Fruit fly (Drosophila melanogaster): ENCODE measurements around the gene eIF1A.

eIF1A gene

dm6 chr3R:18242089-18242955, 32.1 kb upstream of the eIF1A start, which contains the start of the genes CG7156 and 14-3-3epsilon (continued):
- TF ChIP-seq sisA (GFP tag; IDR thresholded peaks at IDR 0.05) (no peak), Lhr (GFP tag; optimal IDR thresholded peaks at IDR 0.05) (peak; percentile 92), CG1647 (GFP tag; optimal IDR thresholded peaks at IDR 0.05) (no peak), CG10462 (GFP tag; optimal IDR thresholded peaks at IDR 0.05) (peak; percentile 11), CG10366 (GFP tag; IDR thresholded peaks at IDR 0.05) (peak; percentile 32; the same call in 1 of the 2 replicates), Eip74EF (GFP tag; optimal IDR thresholded peaks at IDR 0.05) (peak in 1 of 2 experiments; percentile 22), CG12391 (tag; optimal IDR thresholded peaks at IDR 0.05) (peak; percentile 77), slp2 (GFP tag; optimal IDR thresholded peaks at IDR 0.05) (no peak), Ada2b (GFP tag; IDR thresholded peaks at IDR 0.05) (no peak), CG1024 (GFP tag; IDR thresholded peaks at IDR 0.05) (no peak), ranshi (GFP tag; IDR thresholded peaks at IDR 0.05) (peak; percentile 50; the same call in 1 of the 2 replicates), CG13624 (GFP tag; optimal IDR thresholded peaks at IDR 0.05) (peak; percentile 9), croc (GFP tag; conservative IDR thresholded peaks at IDR 0.05) (no peak), bcd (GFP tag; optimal IDR thresholded peaks at IDR 0.05) (peak; percentile 20), scrt (GFP tag; optimal IDR thresholded peaks at IDR 0.05) (peak; percentile 10), tgo (GFP tag; IDR thresholded peaks at IDR 0.05) (peak; percentile 22; the same call in 1 of the 3 replicates), trh (GFP tag; optimal IDR thresholded peaks at IDR 0.05) (no peak), Stat92E (GFP tag; optimal IDR thresholded peaks at IDR 0.05) (peak in 1 of 3 experiments; percentile 63), ems (GFP tag; optimal IDR thresholded peaks at IDR 0.05) (no peak), BtbVII (GFP tag; optimal IDR thresholded peaks at IDR 0.05) (peak; percentile 25), maf-S (GFP tag; optimal IDR thresholded peaks at IDR 0.05) (no peak), Aef1 (GFP tag; IDR thresholded peaks at IDR 0.05) (no peak), CG2116 (GFP tag; optimal IDR thresholded peaks at IDR 0.05) (peak; percentile 88), caup (GFP tag; optimal IDR thresholded peaks at IDR 0.05; ENCODE audit: severe bottlenecking) (no peak), dysf (GFP tag; IDR thresholded peaks at IDR 0.05) (no peak), NfI (GFP tag; optimal IDR thresholded peaks at IDR 0.05) (peak; percentile 47), CG32532 (GFP tag; IDR thresholded peaks at IDR 0.05) (peak; percentile 57; the same call in 1 of the 2 replicates), lmd (GFP tag; IDR thresholded peaks at IDR 0.05) (no peak), CG15073 (GFP tag; optimal IDR thresholded peaks at IDR 0.05) (no peak), ase (GFP tag; IDR thresholded peaks at IDR 0.05) (0 out of 3 replicates have a peak, but pooled peaks have one; percentile 5), CG7745 (tag; optimal IDR thresholded peaks at IDR 0.05) (no peak), slou (GFP tag; optimal IDR thresholded peaks at IDR 0.05) (peak; percentile 16), CG1603 (tag; optimal IDR thresholded peaks at IDR 0.05) (peak; percentile 18), NK7.1 (GFP tag; optimal IDR thresholded peaks at IDR 0.05) (no peak), slbo (GFP tag; IDR thresholded peaks at IDR 0.05) (peak; percentile 65), CG10321 (GFP tag; IDR thresholded peaks at IDR 0.05) (no peak), fd3F (GFP tag; optimal IDR thresholded peaks at IDR 0.05) (peak; percentile 41), abd-A (tag; optimal IDR thresholded peaks at IDR 0.05) (no peak), yki (optimal IDR thresholded peaks at IDR 0.05) (no peak), CG14014 (GFP tag; IDR thresholded peaks at IDR 0.05) (no peak), Doc3 (GFP tag; IDR thresholded peaks at IDR 0.05; ENCODE audit: partially characterized antibody) (no peak), CG15479 (GFP tag; optimal IDR thresholded peaks at IDR 0.05) (peak; percentile 60), wdn (GFP tag; IDR thresholded peaks at IDR 0.05) (no peak), D (optimal IDR thresholded peaks at IDR 0.05) (no peak), D (GFP tag; optimal IDR thresholded peaks at IDR 0.05) (no peak), HLH54F (GFP tag; optimal IDR thresholded peaks at IDR 0.05) (no peak), tio (GFP tag; optimal IDR thresholded peaks at IDR 0.05) (no peak), Lim3 (GFP tag; IDR thresholded peaks at IDR 0.05) (no peak), CkIIα-i1 (GFP tag; IDR thresholded peaks at IDR 0.05) (no peak), ci (GFP tag; IDR thresholded peaks at IDR 0.05) (peak; percentile 72)
